Worm (Caenorhabditis elegans) whole organism, young adult: ENCODE data around the gene fbxa-83.
A peak's percentile ranks its signal among the peaks of the same experiment; 100 is the strongest.

Experiments used
- C06A6.2 ChIP-seq: fragments of 200-800 bp; sonication (Bioruptor generic); conservative IDR thresholded peaks from 2 replicates; pipeline ENCODE4 v1.3.6; 2022; ENCODE audit warnings: missing genetic modification characterization, missing compliant biosample characterization
- F52B5.7 ChIP-seq: sonication (generic microtip); optimal IDR thresholded peaks from 2 replicates; lab custom pipeline; 2016; ENCODE audit warnings: mild to moderate bottlenecking, missing genetic modification characterization, missing compliant biosample characterization
- K12H6.12 ChIP-seq: fragments of 200-800 bp; sonication (Bioruptor generic); optimal IDR thresholded peaks from 2 replicates; lab custom pipeline; 2018; ENCODE audit warnings: mild to moderate bottlenecking, missing genetic modification characterization, missing compliant biosample characterization
- Y56A3A.18 ChIP-seq: fragments of 200-800 bp; sonication (Bioruptor generic); IDR thresholded peaks from 2 replicates; pipeline ENCODE4 v1.3.6; 2022; ENCODE audit warnings: missing genetic modification reagents, missing genetic modification characterization, missing compliant biosample characterization
- atf-7 ChIP-seq: sonication (generic microtip); optimal IDR thresholded peaks from 2 replicates; lab custom pipeline; 2017; ENCODE audit warnings: mild to moderate bottlenecking, missing genetic modification characterization, missing compliant biosample characterization
- athp-1 ChIP-seq: sonication (generic microtip); optimal IDR thresholded peaks from 2 replicates; lab custom pipeline; 2017; ENCODE audit warnings: mild to moderate bottlenecking, missing genetic modification characterization, missing compliant biosample characterization
- attf-5 ChIP-seq: fragments of 200-800 bp; sonication (Bioruptor generic); optimal IDR thresholded peaks from 2 replicates; lab custom pipeline; 2018; ENCODE audit warnings: mild to moderate bottlenecking, missing genetic modification characterization, missing compliant biosample characterization
- attf-6 ChIP-seq: fragments of 200-800 bp; sonication (Bioruptor generic); IDR thresholded peaks from 2 replicates; pipeline ENCODE4 v1.3.6; 2022; ENCODE audit warnings: missing genetic modification reagents, missing genetic modification characterization, missing compliant biosample characterization
- bed-2 ChIP-seq: fragments of 200-800 bp; sonication (Bioruptor generic); IDR thresholded peaks from 2 replicates; pipeline ENCODE4 v1.3.6; 2022; ENCODE audit warnings: missing genetic modification reagents, missing genetic modification characterization, missing compliant biosample characterization
- ccch-3 ChIP-seq: fragments of 200-800 bp; sonication (Bioruptor generic); optimal IDR thresholded peaks from 2 replicates; lab custom pipeline; 2018; ENCODE audit warnings: mild to moderate bottlenecking, missing genetic modification characterization, missing compliant biosample characterization
- ceh-40 ChIP-seq: fragments of 200-800 bp; sonication (Bioruptor generic); IDR thresholded peaks from 2 replicates; pipeline ENCODE4 v1.3.6; 2022; ENCODE audit warnings: missing genetic modification characterization, missing compliant biosample characterization
- chd-7 ChIP-seq: sonication (generic microtip); optimal IDR thresholded peaks from 2 replicates; lab custom pipeline; 2016; ENCODE audit warnings: mild to moderate bottlenecking, missing genetic modification characterization, moderate library complexity, missing compliant biosample characterization
- ekl-4 ChIP-seq: fragments of 200-800 bp; sonication (Bioruptor generic); IDR thresholded peaks from 2 replicates; pipeline ENCODE4 v1.3.6; 2022; ENCODE audit warnings: missing genetic modification reagents, missing genetic modification characterization, missing compliant biosample characterization
- gei-17 ChIP-seq: fragments of 200-800 bp; sonication (Bioruptor generic); optimal IDR thresholded peaks from 2 replicates; lab custom pipeline; 2018; ENCODE audit warnings: mild to moderate bottlenecking, missing genetic modification characterization, missing compliant biosample characterization
- hmg-20 ChIP-seq: fragments of 200-800 bp; sonication (Bioruptor generic); IDR thresholded peaks from 2 replicates; pipeline ENCODE4 v1.3.6; 2022; ENCODE audit warnings: missing genetic modification reagents, missing genetic modification characterization, missing compliant biosample characterization
- lin-26 ChIP-seq: fragments of 200-800 bp; sonication (Bioruptor generic); IDR thresholded peaks from 2 replicates; pipeline ENCODE4 v1.3.6; 2022; ENCODE audit warnings: missing genetic modification reagents, missing genetic modification characterization, missing compliant biosample characterization
- lin-35 ChIP-seq, 3 experiments: fragments of 150-350 bp in 2 of 3; sonication (generic microtip) in 1 of 3; optimal IDR thresholded peaks; 2 replicates each; lab custom pipeline; 2014 to 2018; ENCODE audit warnings: missing biosample characterization in 3 of 3, missing genetic modification characterization in 3 of 3, missing genetic modification reagents in 3 of 3
- madf-3 ChIP-seq: fragments of 200-800 bp; sonication (Bioruptor generic); IDR thresholded peaks from 2 replicates; pipeline ENCODE4 v1.3.6; 2022; ENCODE audit warnings: missing genetic modification reagents, missing genetic modification characterization, missing compliant biosample characterization
- madf-6 ChIP-seq: fragments of 200-800 bp; sonication (Bioruptor generic); IDR thresholded peaks from 2 replicates; pipeline ENCODE4 v1.3.6; 2022; ENCODE audit warnings: missing genetic modification reagents, missing genetic modification characterization, missing compliant biosample characterization
- mes-4 ChIP-seq: sonication (generic microtip); optimal IDR thresholded peaks from 2 replicates; lab custom pipeline; 2016; ENCODE audit warnings: missing genotype, missing genetic modification characterization, missing compliant biosample characterization
- nhr-120 ChIP-seq: fragments of 200-800 bp; sonication (Bioruptor generic); IDR thresholded peaks from 2 replicates; pipeline ENCODE4 v1.3.6; 2022; ENCODE audit warnings: missing genetic modification characterization, missing compliant biosample characterization
- nhr-27 ChIP-seq: fragments of 200-800 bp; sonication (Bioruptor generic); optimal IDR thresholded peaks from 2 replicates; lab custom pipeline; 2018; ENCODE audit warnings: mild to moderate bottlenecking, missing genetic modification characterization, moderate library complexity, missing compliant biosample characterization
- pha-4 ChIP-seq: fragments of 150-350 bp; sonication (generic microtip); optimal IDR thresholded peaks from 2 replicates; lab custom pipeline; 2014; ENCODE audit warnings: missing biosample characterization, missing genetic modification reagents, missing genetic modification characterization
- repo-1 ChIP-seq: sonication (generic microtip); optimal IDR thresholded peaks from 2 replicates; lab custom pipeline; 2017; ENCODE audit warnings: mild to moderate bottlenecking, missing genetic modification characterization, missing compliant biosample characterization
- snpc-3.4 ChIP-seq: sonication (generic microtip); optimal IDR thresholded peaks from 2 replicates; lab custom pipeline; 2017; ENCODE audit warnings: missing genetic modification characterization, mild to moderate bottlenecking, missing compliant biosample characterization, antibody characterized with exemption, moderate library complexity, missing genotype, missing genetic modification reagents
- tbx-9 ChIP-seq: sonication (generic microtip); optimal IDR thresholded peaks from 2 replicates; lab custom pipeline; 2016; ENCODE audit warnings: borderline replicate concordance, missing genetic modification characterization, inconsistent platforms, missing compliant biosample characterization
- unc-62 ChIP-seq: fragments of 150-350 bp; optimal IDR thresholded peaks from 2 replicates; lab custom pipeline; 2014; ENCODE audit warnings: missing biosample characterization, missing genetic modification reagents, missing genetic modification characterization
- ztf-25 ChIP-seq: fragments of 200-800 bp; sonication (Bioruptor generic); IDR thresholded peaks from 2 replicates; pipeline ENCODE4 v1.3.6; 2022; ENCODE audit warnings: missing genetic modification reagents, missing genetic modification characterization, missing compliant biosample characterization
- ztf-3 ChIP-seq: fragments of 200-800 bp; sonication (Bioruptor generic); optimal IDR thresholded peaks from 2 replicates; lab custom pipeline; 2018; ENCODE audit warnings: mild to moderate bottlenecking, missing genetic modification characterization, missing compliant biosample characterization

Gene fbxa-83

DNA sequence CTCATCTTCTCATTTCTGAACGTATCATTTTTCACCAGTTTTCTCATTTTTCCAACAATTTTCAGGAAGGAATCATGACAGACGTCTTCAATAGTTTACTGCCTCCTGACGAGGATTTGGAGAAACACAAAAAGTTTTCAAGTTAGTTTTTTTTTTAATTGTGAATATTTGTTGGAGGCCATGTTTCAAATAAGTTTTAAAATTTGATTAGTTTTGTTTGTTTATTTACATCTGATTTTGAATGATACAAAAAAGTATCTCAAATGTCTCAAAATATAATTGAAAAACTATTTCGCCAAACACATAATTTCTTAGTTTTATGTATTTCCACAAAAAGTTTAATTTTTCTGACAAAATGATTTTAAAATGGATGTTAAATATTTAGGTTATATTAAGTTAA, 35.0 kb upstream of the fbxa-83 start, which contains the start of gene ssu-2:
TSS of gene ssu-2 (plus strand) at position 59 of the 400 bp plus-strand sequence.
- TF ChIP-seq lin-35 (GFP tag; optimal IDR thresholded peaks at IDR 0.05; lab: Kevin White, UChicago) (no peak), repo-1 (tag; lab: Kevin White, UChicago) (no peak)

DNA sequence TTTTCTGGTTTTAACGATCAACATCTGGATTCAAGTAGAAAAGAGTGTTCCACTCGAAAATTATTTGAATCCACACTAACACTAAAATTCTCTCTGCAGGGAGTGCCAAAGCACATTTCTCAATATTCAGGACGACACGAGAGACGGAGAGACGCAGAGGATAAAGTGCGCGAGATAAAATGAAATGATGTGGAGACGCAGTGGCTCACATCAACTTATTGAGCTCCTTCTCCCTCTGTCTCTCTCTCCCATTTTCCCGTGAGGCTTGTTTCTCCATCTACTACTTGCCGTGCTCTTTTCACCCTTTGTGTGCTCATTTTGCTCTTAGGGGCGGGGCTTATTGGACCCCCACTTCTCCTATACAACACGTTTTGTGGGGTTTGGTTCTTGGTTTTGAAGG, 29.9 kb upstream of the fbxa-83 start:
- TF ChIP-seq ztf-25 (GFP tag; lab: Robert Waterston, UW), result no peak
- no peak for TF ChIP-seq chd-7
- TF ChIP-seq madf-3 (GFP tag; lab: Robert Waterston, UW), result no peak
- no peak for TF ChIP-seq ekl-4 (GFP tag; lab: Robert Waterston, UW)
- TF ChIP-seq madf-6 (GFP tag; lab: Robert Waterston, UW), result no peak
- TF ChIP-seq attf-5 (GFP tag; lab: Kevin White, UChicago), result no peak
- no peak for TF ChIP-seq Y56A3A.18 (GFP tag; lab: Robert Waterston, UW)

DNA sequence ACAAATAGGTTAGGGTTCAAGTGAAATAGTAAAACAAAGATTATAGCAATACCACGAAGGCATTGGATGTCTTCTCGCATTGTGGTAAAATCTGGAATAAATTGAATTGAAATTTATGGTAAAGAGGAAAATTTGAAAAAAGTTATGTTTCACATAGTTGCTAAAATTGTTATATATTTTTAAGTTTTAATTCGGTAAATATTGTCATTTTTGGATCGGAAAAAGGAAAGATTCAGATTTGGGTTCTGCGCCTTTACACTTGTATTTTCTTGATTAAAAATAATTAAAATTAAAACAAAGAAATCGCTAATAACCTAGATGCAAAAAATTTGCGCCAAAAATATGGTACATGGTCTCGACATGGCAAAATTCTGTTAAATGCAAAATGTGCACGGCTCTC, 24.5 kb upstream of the fbxa-83 start, which contains the start of gene oac-56:
TSS of gene oac-56 (minus strand) at position 101 of the 400 bp plus-strand sequence.
- TF ChIP-seq C06A6.2 (GFP tag; lab: Robert Waterston, UW) (no peak), attf-6 (GFP tag; lab: Robert Waterston, UW) (0 out of 2 replicates have a peak, but pooled peaks have one; percentile 51)

DNA sequence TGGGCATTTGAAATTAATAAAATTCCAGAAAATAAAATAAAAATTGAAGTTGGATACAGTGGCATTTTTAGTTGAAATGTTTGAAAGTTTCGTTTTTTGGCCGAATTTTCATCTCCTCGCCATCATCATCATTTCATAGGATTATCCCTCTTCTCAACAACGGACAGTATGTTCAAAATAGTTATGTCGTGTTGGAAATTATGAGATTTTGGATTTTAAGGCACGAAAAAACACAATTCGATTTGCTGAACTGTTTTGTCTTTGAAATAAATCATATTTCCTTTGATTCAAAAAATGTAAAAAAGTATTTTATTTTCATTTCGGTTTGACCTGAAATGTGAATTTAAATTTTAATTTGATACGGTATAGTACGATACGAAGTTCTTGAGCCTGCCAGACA, 17.6 kb upstream of the fbxa-83 start, which contains the start of gene srlf-28:
TSS of gene srlf-28 (minus strand) at position 101 of the 400 bp plus-strand sequence.
- TF ChIP-seq hmg-20 (GFP tag; lab: Robert Waterston, UW) (no peak), mes-4 (tag; lab: Kevin White, UChicago) (no peak), snpc-3.4 (tag; lab: Kevin White, UChicago) (no peak), madf-6 (GFP tag; lab: Robert Waterston, UW) (no peak), lin-35 (GFP tag; optimal IDR thresholded peaks at IDR 0.05; lab: Kevin White, UChicago) (no peak), C06A6.2 (GFP tag; lab: Robert Waterston, UW) (no peak), gei-17 (GFP tag; lab: Kevin White, UChicago) (no peak), athp-1 (no peak), unc-62 (no peak), ccch-3 (GFP tag; lab: Kevin White, UChicago) (no peak), K12H6.12 (tag; lab: Kevin White, UChicago) (no peak), bed-2 (GFP tag; lab: Robert Waterston, UW) (no peak), pha-4 (tag; lab: Kevin White, UChicago) (no peak), nhr-27 (tag; lab: Kevin White, UChicago) (no peak)

DNA sequence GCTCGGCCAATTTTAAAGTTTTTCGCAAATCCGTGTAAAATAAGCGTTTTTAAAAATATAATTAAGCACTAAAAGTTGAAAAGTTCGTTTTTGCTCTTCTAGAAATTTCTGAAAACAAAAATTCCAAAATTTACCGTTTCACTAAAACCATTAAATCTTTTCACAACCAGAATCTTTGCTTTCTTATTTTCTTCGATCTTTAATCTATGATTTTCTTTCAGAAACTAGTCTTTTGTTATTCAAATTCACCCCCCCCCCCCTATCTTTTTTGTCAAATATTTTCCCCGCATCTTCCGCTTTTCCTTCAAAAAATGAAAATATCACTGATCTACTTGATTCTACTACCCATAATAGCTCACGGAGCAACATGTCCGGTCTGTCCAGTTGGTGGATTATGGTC, 13.5 kb upstream of the fbxa-83 start, which contains the start of gene Y67A10A.11:
TSS of gene Y67A10A.11 (plus strand) at position 301 of the 400 bp plus-strand sequence.
- no peak for TF ChIP-seq nhr-120 (GFP tag; lab: Robert Waterston, UW)
- no peak for TF ChIP-seq F52B5.7 (tag; lab: Kevin White, UChicago)
- no peak for TF ChIP-seq mes-4 (tag; lab: Kevin White, UChicago)
- TF ChIP-seq ceh-40 (GFP tag; lab: Robert Waterston, UW), result no peak
- no peak for TF ChIP-seq lin-26 (GFP tag; lab: Robert Waterston, UW)
- no peak for TF ChIP-seq ztf-3 (GFP tag; lab: Kevin White, UChicago)

DNA sequence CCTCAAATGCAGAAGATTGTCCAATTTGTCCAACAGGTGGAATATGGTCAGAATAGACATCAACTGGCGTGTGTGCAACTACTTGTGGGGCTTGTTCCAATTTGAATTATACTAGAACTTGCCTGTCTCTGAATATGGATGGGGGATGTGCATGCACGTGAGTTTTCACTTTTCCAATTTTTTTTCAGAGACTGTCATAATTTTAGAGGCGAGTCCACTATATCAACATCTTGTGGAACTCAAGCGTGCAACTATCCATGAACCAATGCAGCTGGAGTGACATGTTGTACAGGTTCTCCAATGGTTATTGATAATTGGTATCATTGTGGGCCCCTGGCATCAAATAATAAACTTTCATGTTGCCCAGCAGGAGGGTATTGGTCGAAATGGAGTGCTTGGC, 11.6 kb upstream of the fbxa-83 start, which contains the start of gene Y67A10A.2:
TSS of gene Y67A10A.2 (plus strand) at position 301 of the 400 bp plus-strand sequence.
- TF ChIP-seq atf-7 (no peak), tbx-9 (no peak)
